Worm (Caenorhabditis elegans): ENCODE data around the gene twk-26.

Gene twk-26

DNA sequence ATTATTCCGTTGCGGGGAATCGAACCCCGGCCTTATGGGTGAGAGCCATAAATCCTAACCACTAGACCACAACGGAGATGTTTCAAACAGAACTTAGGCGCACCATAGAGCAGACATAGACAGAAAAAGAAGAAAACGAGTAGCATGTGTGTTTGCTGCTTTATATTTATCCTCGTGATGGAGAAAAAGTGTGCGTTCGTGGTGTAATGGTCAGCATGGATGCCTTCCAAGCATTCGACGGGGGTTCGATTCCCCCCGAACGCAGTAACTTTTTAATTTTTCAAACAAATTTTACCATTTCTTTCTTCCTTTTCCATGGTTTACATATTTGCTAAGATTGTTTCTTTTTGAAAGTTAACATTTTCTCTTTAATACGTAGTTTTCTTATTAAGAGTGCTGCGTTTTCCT, 18.6 kb downstream of the twk-26 start (continued):
- TF ChIP-seq mef-2 (tag; optimal IDR thresholded peaks at IDR 0.05) (peak; percentile 41), vab-15 (tag; optimal IDR thresholded peaks at IDR 0.05) (no peak), elt-3 (tag; optimal IDR thresholded peaks at IDR 0.05) (peak in 3 of 6 experiments; percentile 14 to 94 (median 51)), nhr-11 (tag; optimal IDR thresholded peaks at IDR 0.05) (peak; percentile 64), pqm-1 (tag; optimal IDR thresholded peaks at IDR 0.05) (no peak), nhr-85 (tag) (peak; percentile 92), snpc-4 (tag; optimal IDR thresholded peaks at IDR 0.05) (peak; percentile 77), blmp-1 (tag; optimal IDR thresholded peaks at IDR 0.05) (no peak), nhr-28 (tag; optimal IDR thresholded peaks at IDR 0.05) (peak; percentile 55), hlh-17 (GFP tag; optimal IDR thresholded peaks at IDR 0.05; ENCODE audit: borderline replicate concordance) (no peak), unc-98 (GFP tag; IDR thresholded peaks at IDR 0.05) (peak; percentile 69; the same call in 1 of the 2 replicates), mdl-1 (tag; optimal IDR thresholded peaks at IDR 0.05) (peak in 1 of 2 experiments; percentile 75), mep-1 (tag; optimal IDR thresholded peaks at IDR 0.05) (peak; percentile 86), C04F5.9 (tag; optimal IDR thresholded peaks at IDR 0.05) (peak; percentile 59), fkh-10 (GFP tag; optimal IDR thresholded peaks at IDR 0.05) (peak; percentile 90), ceh-82 (tag; optimal IDR thresholded peaks at IDR 0.05) (peak; percentile 79 to 89 (median 86)), C34B4.2 (tag; optimal IDR thresholded peaks at IDR 0.05) (no peak), Y116A8C.19 (tag; optimal IDR thresholded peaks at IDR 0.05; ENCODE audit: borderline replicate concordance) (no peak), lin-14 (GFP tag; optimal IDR thresholded peaks at IDR 0.05) (peak; percentile 92), fkh-8 (tag; optimal IDR thresholded peaks at IDR 0.05) (peak; percentile 91), unc-30 (tag; optimal IDR thresholded peaks at IDR 0.05) (no peak), elt-2 (tag; optimal IDR thresholded peaks at IDR 0.05) (peak; percentile 84), F16B12.6 (tag; optimal IDR thresholded peaks at IDR 0.05) (no peak), lin-39 (tag; optimal IDR thresholded peaks at IDR 0.05) (peak; percentile 87), ama-1 (optimal IDR thresholded peaks at IDR 0.05) (peak; percentile 55), efl-1 (optimal IDR thresholded peaks at IDR 0.05) (peak; percentile 53 to 59), efl-1 (GFP tag; optimal IDR thresholded peaks at IDR 0.05 in 1 of 2) (peak; percentile 19 to 95), hpl-2 (GFP tag; optimal IDR thresholded peaks at IDR 0.05) (peak; percentile 80), nhr-47 (tag; optimal IDR thresholded peaks at IDR 0.05) (peak; percentile 96), aha-1 (tag; optimal IDR thresholded peaks at IDR 0.05) (no peak), sox-4 (tag; optimal IDR thresholded peaks at IDR 0.05) (peak; percentile 87), xbp-1 (tag; optimal IDR thresholded peaks at IDR 0.05) (peak; percentile 91), pax-3 (tag; optimal IDR thresholded peaks at IDR 0.05) (peak; percentile 81), egl-13 (tag; optimal IDR thresholded peaks at IDR 0.05) (peak; percentile 92), egl-27 (tag; optimal IDR thresholded peaks at IDR 0.05) (peak; percentile 27 to 72), alr-1 (tag; optimal IDR thresholded peaks at IDR 0.05; ENCODE audit: borderline replicate concordance) (no peak), sup-37 (GFP tag; optimal IDR thresholded peaks at IDR 0.05) (peak; percentile 68), isw-1 (GFP tag; IDR thresholded peaks at IDR 0.05) (peak; percentile 74), lir-3 (tag; optimal IDR thresholded peaks at IDR 0.05; ENCODE audit: poor library complexity) (peak; percentile 88), zip-4 (GFP tag; optimal IDR thresholded peaks at IDR 0.05) (peak; percentile 81), ztf-11 (tag; optimal IDR thresholded peaks at IDR 0.05) (peak; percentile 64 to 76), aly-2 (tag; optimal IDR thresholded peaks at IDR 0.05) (peak; percentile 96), nhr-71 (tag; optimal IDR thresholded peaks at IDR 0.05) (peak; percentile 95), nhr-76 (tag; optimal IDR thresholded peaks at IDR 0.05) (peak; percentile 72), lsy-2 (tag; optimal IDR thresholded peaks at IDR 0.05) (peak; percentile 82 to 84), tlp-1 (tag; optimal IDR thresholded peaks at IDR 0.05) (no peak), nhr-84 (tag; optimal IDR thresholded peaks at IDR 0.05) (no peak), unc-130 (tag; optimal IDR thresholded peaks at IDR 0.05) (peak; percentile 72), nhr-12 (tag; optimal IDR thresholded peaks at IDR 0.05) (no peak), C16A3.4 (tag; optimal IDR thresholded peaks at IDR 0.05) (peak; percentile 90), nhr-90 (tag; optimal IDR thresholded peaks at IDR 0.05; ENCODE audit: poor library complexity) (peak; percentile 94), ets-5 (GFP tag; IDR thresholded peaks at IDR 0.05) (no peak), nhr-19 (GFP tag; conservative IDR thresholded peaks at IDR 0.05) (peak; percentile 95)
